Worm (Caenorhabditis elegans): ENCODE results near the gene F26F2.8.

DNA sequence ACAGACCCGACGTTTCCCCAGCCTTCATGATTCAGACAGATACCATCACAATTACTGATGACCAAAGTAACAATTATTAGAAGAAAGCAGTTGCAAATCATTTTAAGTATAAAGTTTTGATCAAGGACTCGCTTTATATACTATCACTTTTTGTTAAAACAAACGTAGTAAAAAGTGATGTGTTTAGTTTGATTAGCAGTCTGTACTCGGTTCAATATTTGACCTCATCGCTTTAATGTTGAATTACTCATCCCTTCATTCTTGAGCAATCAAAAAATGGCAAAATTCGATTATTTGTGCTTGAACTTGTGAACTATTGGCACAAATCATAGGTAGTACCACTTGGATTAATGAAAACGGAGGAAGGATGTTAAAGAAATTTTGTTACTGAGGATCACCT lies 21.1 kb upstream of the F26F2.8 start, which contains the start of gene abf-4:
- TF ChIP-seq snpc-4 (tag; optimal IDR thresholded peaks at IDR 0.05) (no peak), ztf-4 (tag; optimal IDR thresholded peaks at IDR 0.05) (no peak), nhr-6 (tag; optimal IDR thresholded peaks at IDR 0.05) (no peak), nhr-11 (tag; optimal IDR thresholded peaks at IDR 0.05) (no peak), nhr-23 (tag; optimal IDR thresholded peaks at IDR 0.05) (no peak), fos-1 (tag; optimal IDR thresholded peaks at IDR 0.05) (no peak), R02D3.7 (tag; optimal IDR thresholded peaks at IDR 0.05) (no peak), egl-27 (tag; optimal IDR thresholded peaks at IDR 0.05) (no peak), lsy-2 (tag; optimal IDR thresholded peaks at IDR 0.05) (no peak)
